Fruit fly (Drosophila melanogaster) whole organism, wandering third instar larva: Measurements from ENCODE around the gene Galt.

Experiments
- Abd-B ChIP-seq: fragments of >200 bp; optimal IDR thresholded peaks from 2 replicates; lab custom pipeline; 2017; ENCODE audit warnings: missing biosample characterization, missing genetic modification characterization
- CG32264 ChIP-seq: fragments of 200-800 bp; sonication (Bioruptor generic); optimal IDR thresholded peaks from 2 replicates; lab custom pipeline; 2016; ENCODE audit warnings: missing biosample characterization, missing genetic modification characterization
- CG9705 ChIP-seq: fragments of 200-800 bp; sonication (Bioruptor generic); optimal IDR thresholded peaks from 2 replicates; lab custom pipeline; 2018; ENCODE audit warnings: missing biosample characterization, mild to moderate bottlenecking, missing genetic modification characterization
- CrebA ChIP-seq: fragments of 200-800 bp; sonication (Bioruptor generic); optimal IDR thresholded peaks from 2 replicates; lab custom pipeline; 2016; ENCODE audit warnings: missing biosample characterization, mild to moderate bottlenecking, missing genetic modification characterization, borderline replicate concordance
- Dfd ChIP-seq: fragments of >200 bp; optimal IDR thresholded peaks from 2 replicates; lab custom pipeline; 2017; ENCODE audit warnings: missing biosample characterization, missing genetic modification characterization
- Dif ChIP-seq: fragments of 200-275, 200-300 bp; sonication (Bioruptor generic); optimal IDR thresholded peaks from 2 replicates; lab custom pipeline; 2018; ENCODE audit warnings: missing biosample characterization, missing genetic modification characterization; ENCODE audit not compliant: partially characterized antibody
- GATAd ChIP-seq: sonication (Bioruptor generic); optimal IDR thresholded peaks from 2 replicates; lab custom pipeline; 2016; ENCODE audit warnings: missing biosample characterization, missing genetic modification characterization
- HLH106 ChIP-seq: fragments of 200-800 bp; optimal IDR thresholded peaks from 3 replicates; lab custom pipeline; 2019; ENCODE audit warnings: missing biosample characterization, mild to moderate bottlenecking, missing genetic modification characterization, moderate library complexity
- Hnf4 ChIP-seq: fragments of 200-800 bp; sonication (Bioruptor generic); optimal IDR thresholded peaks from 2 replicates; lab custom pipeline; 2016; ENCODE audit warnings: missing biosample characterization, mild to moderate bottlenecking, missing genetic modification characterization
- Hr78 ChIP-seq: fragments of >200 bp; optimal IDR thresholded peaks from 2 replicates; lab custom pipeline; 2017; ENCODE audit warnings: missing biosample characterization, missing genetic modification characterization
- Hr83 ChIP-seq: fragments of 200-300 bp; sonication (Bioruptor generic); optimal IDR thresholded peaks from 2 replicates; lab custom pipeline; 2016; ENCODE audit warnings: missing biosample characterization, mild to moderate bottlenecking, missing genetic modification characterization, moderate library complexity; ENCODE audit not compliant: poor library complexity, severe bottlenecking
- Jra ChIP-seq: sonication (Bioruptor generic); optimal IDR thresholded peaks from 2 replicates; lab custom pipeline; 2016; ENCODE audit warnings: missing biosample characterization, missing genetic modification characterization
- Mio ChIP-seq: sonication (Bioruptor generic); optimal IDR thresholded peaks from 2 replicates; lab custom pipeline; 2016; ENCODE audit warnings: missing biosample characterization, missing genetic modification characterization
- Myc ChIP-seq: fragments of >200 bp; optimal IDR thresholded peaks from 2 replicates; lab custom pipeline; 2017
- N ChIP-seq: fragments of >200 bp; optimal IDR thresholded peaks from 2 replicates; lab custom pipeline; 2018; ENCODE audit warnings: missing biosample characterization, missing external identifiers, missing genetic modification characterization
- OdsH ChIP-seq: fragments of 200-800 bp; sonication (Bioruptor generic); optimal IDR thresholded peaks from 2 replicates; lab custom pipeline; 2016; ENCODE audit warnings: missing biosample characterization, mild to moderate bottlenecking, missing genetic modification characterization
- Rel ChIP-seq, 2 experiments: fragments of 200-800 bp; sonication (Bioruptor generic) in 1 of 2; optimal IDR thresholded peaks; 2 replicates in 1 of 2; 3 replicates in 1 of 2; lab custom pipeline; 2016 to 2019; ENCODE audit warnings: mild to moderate bottlenecking in 2 of 2, missing biosample characterization in 2 of 2, missing genetic modification characterization in 2 of 2, moderate library complexity in 1 of 2
- Sp1 ChIP-seq: fragments of 200-800 bp; sonication (Bioruptor generic); optimal IDR thresholded peaks from 3 replicates; lab custom pipeline; 2019; ENCODE audit warnings: missing biosample characterization, mild to moderate bottlenecking, missing genetic modification characterization, moderate library complexity
- Vsx2 ChIP-seq: fragments of 200-300, 225-300 bp; sonication (Bioruptor generic); optimal IDR thresholded peaks from 2 replicates; lab custom pipeline; 2018; ENCODE audit warnings: missing biosample characterization, missing genetic modification characterization; ENCODE audit not compliant: partially characterized antibody
- br ChIP-seq: fragments of 200-800 bp; sonication (Bioruptor generic); optimal IDR thresholded peaks from 2 replicates; lab custom pipeline; 2016; ENCODE audit warnings: missing biosample characterization, missing genetic modification characterization
- brk ChIP-seq: fragments of 200-800 bp; sonication (Bioruptor generic); optimal IDR thresholded peaks from 2 replicates; lab custom pipeline; 2016; ENCODE audit warnings: missing biosample characterization, mild to moderate bottlenecking, missing genetic modification characterization
- dl ChIP-seq, 2 experiments: fragments of 175-275, 200-275 bp in 1 of 2; fragments of 200-275 bp in 1 of 2; sonication (Bioruptor generic); optimal IDR thresholded peaks; lab custom pipeline; 2018; ENCODE audit warnings: mild to moderate bottlenecking in 2 of 2, missing biosample characterization in 2 of 2, missing genetic modification characterization in 2 of 2, moderate library complexity in 2 of 2; ENCODE audit not compliant: partially characterized antibody in 2 of 2, insufficient read depth in 1 of 2
- dmrt93B ChIP-seq: fragments of 200-800 bp; sonication (Bioruptor generic); optimal IDR thresholded peaks from 2 replicates; lab custom pipeline; 2018; ENCODE audit warnings: missing biosample characterization, mild to moderate bottlenecking, missing genetic modification characterization
- dsf ChIP-seq: sonication (Bioruptor generic); optimal IDR thresholded peaks from 2 replicates; lab custom pipeline; 2016; ENCODE audit warnings: missing biosample characterization, missing genetic modification characterization, borderline replicate concordance
- ey ChIP-seq: fragments of 200-800 bp; sonication (Bioruptor generic); optimal IDR thresholded peaks from 2 replicates; lab custom pipeline; 2016; ENCODE audit warnings: missing biosample characterization, missing genetic modification characterization
- foxo ChIP-seq, 2 experiments: fragments of 200-800 bp; sonication (Bioruptor generic); optimal IDR thresholded peaks; 2 replicates in 1 of 2; 3 replicates in 1 of 2; lab custom pipeline; 2016 to 2017; ENCODE audit warnings: missing biosample characterization in 2 of 2, missing genetic modification characterization in 2 of 2
- fru ChIP-seq: fragments of 200-800 bp; sonication (Bioruptor generic); optimal IDR thresholded peaks from 3 replicates; lab custom pipeline; 2016; ENCODE audit warnings: missing biosample characterization, mild to moderate bottlenecking, missing genetic modification characterization
- h ChIP-seq: fragments of 200-800 bp; sonication (Bioruptor generic); optimal IDR thresholded peaks from 3 replicates; lab custom pipeline; 2016; ENCODE audit warnings: missing biosample characterization, mild to moderate bottlenecking, missing genetic modification characterization
- jim ChIP-seq: fragments of 175-275, 200-325 bp; sonication (Bioruptor generic); optimal IDR thresholded peaks from 2 replicates; lab custom pipeline; 2016; ENCODE audit warnings: missing biosample characterization, mild to moderate bottlenecking, missing genetic modification characterization
- lola ChIP-seq: fragments of >200 bp; optimal IDR thresholded peaks from 2 replicates; lab custom pipeline; 2017; ENCODE audit warnings: missing biosample characterization, missing genetic modification characterization
- pan ChIP-seq: fragments of >200 bp; optimal IDR thresholded peaks from 2 replicates; lab custom pipeline; 2017
- psq ChIP-seq: fragments of 200-800 bp; sonication (Bioruptor generic); optimal IDR thresholded peaks from 3 replicates; lab custom pipeline; 2017; ENCODE audit warnings: missing biosample characterization, mild to moderate bottlenecking, missing genetic modification characterization, moderate library complexity
- rgr ChIP-seq: fragments of 200-800 bp; sonication (Bioruptor generic); optimal IDR thresholded peaks from 3 replicates; lab custom pipeline; 2016; ENCODE audit warnings: missing biosample characterization, mild to moderate bottlenecking, missing genetic modification characterization
- sage ChIP-seq: fragments of 200-800 bp; sonication (Bioruptor generic); optimal IDR thresholded peaks from 2 replicates; lab custom pipeline; 2016; ENCODE audit warnings: missing biosample characterization, mild to moderate bottlenecking, missing genetic modification characterization
- sv ChIP-seq: fragments of 200-800 bp; sonication (Bioruptor generic); optimal IDR thresholded peaks from 3 replicates; lab custom pipeline; 2016; ENCODE audit warnings: missing biosample characterization, missing genetic modification characterization
- tai ChIP-seq: sonication (Bioruptor generic); optimal IDR thresholded peaks from 2 replicates; lab custom pipeline; 2016; ENCODE audit warnings: missing biosample characterization, missing genetic modification characterization
- usp ChIP-seq: fragments of >200 bp; optimal IDR thresholded peaks from 2 replicates; lab custom pipeline; 2017; ENCODE audit warnings: missing biosample characterization, missing genetic modification characterization
- woc ChIP-seq: sonication (Bioruptor generic); optimal IDR thresholded peaks from 2 replicates; lab custom pipeline; 2016; ENCODE audit warnings: missing biosample characterization, mild to moderate bottlenecking, missing genetic modification characterization

Galt gene

DNA sequence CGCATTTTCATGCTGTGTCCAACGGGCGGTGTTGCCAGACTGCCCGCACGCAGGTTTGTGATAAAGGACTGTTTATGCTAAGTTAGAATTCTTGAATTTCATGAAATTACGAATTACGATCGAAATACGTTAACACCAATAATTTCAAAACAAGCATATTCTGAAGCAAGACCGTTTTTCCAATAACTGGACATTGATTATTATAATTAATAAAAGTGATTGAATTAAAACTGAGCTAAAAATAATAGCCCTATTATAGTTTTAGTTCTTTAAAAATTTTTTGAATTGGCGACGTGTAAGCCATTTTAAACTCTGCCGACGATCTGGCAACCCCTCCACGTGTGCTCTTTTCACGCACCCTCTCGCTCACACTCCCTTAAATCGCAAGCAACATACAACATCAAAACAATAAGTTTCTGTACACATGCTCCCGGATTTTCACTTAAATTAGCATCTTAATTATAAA is 19.6 kb downstream of the Galt start:
- TF ChIP-seq Hnf4 (GFP tag; lab: Kevin White, UChicago): no peak
- peak; percentile 90 for TF ChIP-seq Sp1
- peak; percentile 72 for TF ChIP-seq CG32264
- TF ChIP-seq rgr (GFP tag; lab: Kevin White, UChicago): peak; percentile 95
- TF ChIP-seq h (GFP tag; lab: Kevin White, UChicago): peak; percentile 94
- peak; percentile 86 for TF ChIP-seq woc
- no peak for TF ChIP-seq CrebA (GFP tag; lab: Kevin White, UChicago)
- no peak for TF ChIP-seq pan (lab: Kevin White, UChicago)
- TF ChIP-seq dmrt93B (GFP tag; lab: Kevin White, UChicago): no peak
- TF ChIP-seq Abd-B: no peak
- TF ChIP-seq Hr78: no peak
- peak; percentile 88 for TF ChIP-seq psq (GFP tag; lab: Kevin White, UChicago)
- peak; percentile 72 for TF ChIP-seq Rel (GFP tag; optimal IDR thresholded peaks at IDR 0.05; lab: Kevin White, UChicago)
- TF ChIP-seq Rel (tag; optimal IDR thresholded peaks at IDR 0.05; lab: Kevin White, UChicago): peak; percentile 69
- peak; percentile 93 for TF ChIP-seq fru (GFP tag; lab: Kevin White, UChicago)
- no peak for TF ChIP-seq N (GFP tag; lab: Kevin White, UChicago)
- no peak for TF ChIP-seq Dfd (GFP tag; lab: Kevin White, UChicago)
- TF ChIP-seq Mio (GFP tag; lab: Kevin White, UChicago): peak; percentile 35
- no peak for TF ChIP-seq lola (GFP tag; lab: Kevin White, UChicago)
- peak; percentile 93 for TF ChIP-seq br (GFP tag; lab: Kevin White, UChicago)
- TF ChIP-seq ey (GFP tag; lab: Kevin White, UChicago): peak; percentile 90
- no peak for TF ChIP-seq Dif (GFP tag; lab: Kevin White, UChicago)
- peak in 1 of 2 experiments; percentile 96 for TF ChIP-seq foxo (GFP tag; optimal IDR thresholded peaks at IDR 0.05; lab: Kevin White, UChicago)
- TF ChIP-seq usp: no peak
- no peak for TF ChIP-seq tai (GFP tag; lab: Kevin White, UChicago)
- TF ChIP-seq Jra (GFP tag; lab: Kevin White, UChicago): peak; percentile 57
- TF ChIP-seq sv (GFP tag; lab: Kevin White, UChicago): peak; percentile 95
- no peak for TF ChIP-seq jim
- peak; percentile 42 for TF ChIP-seq dsf (GFP tag; lab: Kevin White, UChicago)
- TF ChIP-seq Vsx2 (GFP tag; lab: Kevin White, UChicago): no peak
- TF ChIP-seq OdsH: peak; percentile 92
- TF ChIP-seq GATAd (GFP tag; lab: Kevin White, UChicago): peak; percentile 55
- peak; percentile 93 for TF ChIP-seq HLH106 (tag; lab: Kevin White, UChicago)
- TF ChIP-seq sage (GFP tag; lab: Kevin White, UChicago): no peak
- no peak for TF ChIP-seq brk (GFP tag; lab: Kevin White, UChicago)
- TF ChIP-seq Myc: no peak
- TF ChIP-seq Hr83 (GFP tag; lab: Kevin White, UChicago): no peak
- TF ChIP-seq dl (GFP tag; optimal IDR thresholded peaks at IDR 0.05; lab: Kevin White, UChicago; ENCODE audit: insufficient read depth in 1 of 2, partially characterized antibody in 2 of 2): no peak
- peak; percentile 87 for TF ChIP-seq CG9705 (GFP tag; lab: Kevin White, UChicago)

DNA sequence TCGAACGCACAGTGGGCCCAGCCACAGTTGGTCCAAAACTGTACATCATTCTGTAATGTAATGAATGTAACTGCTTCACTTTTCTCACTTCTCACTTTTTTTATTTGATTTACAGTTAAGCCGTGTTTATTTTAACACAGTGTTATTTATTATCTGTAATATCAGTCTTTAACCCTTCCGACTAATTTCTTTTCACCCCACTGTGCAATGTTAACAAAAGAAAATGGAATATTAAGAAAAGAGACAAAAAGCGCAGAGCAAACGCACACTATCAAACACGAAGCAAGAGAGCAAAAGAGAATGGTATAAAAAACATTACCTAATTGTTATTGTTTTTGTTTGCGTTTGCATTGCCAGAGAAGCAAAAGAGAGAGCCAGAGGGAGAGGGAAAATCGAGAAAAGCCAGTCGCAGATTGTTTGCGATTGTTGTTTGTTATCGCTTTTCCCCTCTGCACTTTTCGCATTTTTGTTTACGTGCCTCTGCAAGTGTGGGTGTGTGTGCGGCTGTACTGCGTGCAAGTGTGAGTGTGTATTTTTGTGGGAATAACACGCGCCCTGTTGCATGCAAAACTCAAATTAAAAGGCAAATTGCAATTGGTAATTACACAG is 20.6 kb downstream of the Galt start:
- TF ChIP-seq Vsx2 (GFP tag; lab: Kevin White, UChicago): no peak
- peak; percentile 56 for TF ChIP-seq brk (GFP tag; lab: Kevin White, UChicago)
- no peak for TF ChIP-seq tai (GFP tag; lab: Kevin White, UChicago)
- TF ChIP-seq sage (GFP tag; lab: Kevin White, UChicago): peak; percentile 68
- TF ChIP-seq CrebA (GFP tag; lab: Kevin White, UChicago): no peak
- peak; percentile 93 for TF ChIP-seq fru (GFP tag; lab: Kevin White, UChicago)
- peak; percentile 62 for TF ChIP-seq dsf (GFP tag; lab: Kevin White, UChicago)
- peak; percentile 93 for TF ChIP-seq h (GFP tag; lab: Kevin White, UChicago)
- peak; percentile 85 for TF ChIP-seq CG32264
- TF ChIP-seq Dfd (GFP tag; lab: Kevin White, UChicago): no peak
- peak; percentile 81 for TF ChIP-seq HLH106 (tag; lab: Kevin White, UChicago)
- TF ChIP-seq Rel (GFP tag; optimal IDR thresholded peaks at IDR 0.05; lab: Kevin White, UChicago): no peak
- peak; percentile 97 for TF ChIP-seq Rel (tag; optimal IDR thresholded peaks at IDR 0.05; lab: Kevin White, UChicago)
- TF ChIP-seq psq (GFP tag; lab: Kevin White, UChicago): peak; percentile 94
- peak; percentile 93 for TF ChIP-seq rgr (GFP tag; lab: Kevin White, UChicago)
- peak; percentile 85 for TF ChIP-seq Sp1
- TF ChIP-seq Myc: no peak
- TF ChIP-seq CG9705 (GFP tag; lab: Kevin White, UChicago): peak; percentile 40
- no peak for TF ChIP-seq jim
- no peak for TF ChIP-seq Hr78
- TF ChIP-seq pan (lab: Kevin White, UChicago): no peak
- peak; percentile 28 for TF ChIP-seq GATAd (GFP tag; lab: Kevin White, UChicago)
- peak; percentile 88 for TF ChIP-seq OdsH
- TF ChIP-seq sv (GFP tag; lab: Kevin White, UChicago): peak; percentile 95
- peak; percentile 91 for TF ChIP-seq br (GFP tag; lab: Kevin White, UChicago)
- no peak for TF ChIP-seq N (GFP tag; lab: Kevin White, UChicago)
- TF ChIP-seq usp: no peak
- peak; percentile 88 for TF ChIP-seq Hnf4 (GFP tag; lab: Kevin White, UChicago)
- no peak for TF ChIP-seq lola (GFP tag; lab: Kevin White, UChicago)
- TF ChIP-seq dmrt93B (GFP tag; lab: Kevin White, UChicago): peak; percentile 64
- TF ChIP-seq foxo (GFP tag; optimal IDR thresholded peaks at IDR 0.05; lab: Kevin White, UChicago): peak; percentile 42 to 93
- no peak for TF ChIP-seq Mio (GFP tag; lab: Kevin White, UChicago)
- TF ChIP-seq Dif (GFP tag; lab: Kevin White, UChicago): no peak
- TF ChIP-seq ey (GFP tag; lab: Kevin White, UChicago): peak; percentile 90
- TF ChIP-seq dl (GFP tag; optimal IDR thresholded peaks at IDR 0.05; lab: Kevin White, UChicago; ENCODE audit: insufficient read depth in 1 of 2, partially characterized antibody in 2 of 2): peak in 1 of 2 experiments; percentile 4
- peak; percentile 76 for TF ChIP-seq woc
- no peak for TF ChIP-seq Hr83 (GFP tag; lab: Kevin White, UChicago)
- TF ChIP-seq Jra (GFP tag; lab: Kevin White, UChicago): peak; percentile 48
